Worm (Caenorhabditis elegans) whole organism, L1 larva: ENCODE measurements around the gene R05G9R.1.

Experiments used
- C16A3.4 ChIP-seq: fragments of 150-350 bp; optimal IDR thresholded peaks from 2 replicates; lab custom pipeline; 2014; ENCODE audit warnings: missing biosample characterization, missing genetic modification characterization
- C34B4.2 ChIP-seq: sonication (generic microtip); optimal IDR thresholded peaks from 2 replicates; lab custom pipeline; 2017; ENCODE audit warnings: mild to moderate bottlenecking, missing genetic modification characterization, missing compliant biosample characterization
- F16B12.6 ChIP-seq: fragments of 150-350 bp; optimal IDR thresholded peaks from 2 replicates; lab custom pipeline; 2014; ENCODE audit warnings: missing biosample characterization, missing genetic modification characterization
- Y116A8C.19 ChIP-seq: sonication (generic microtip); optimal IDR thresholded peaks from 2 replicates; lab custom pipeline; 2016; ENCODE audit warnings: missing compliant biosample characterization, missing genetic modification characterization, borderline replicate concordance
- aha-1 ChIP-seq: fragments of 150-350 bp; optimal IDR thresholded peaks from 2 replicates; lab custom pipeline; 2014; ENCODE audit warnings: missing biosample characterization, missing genetic modification characterization
- alr-1 ChIP-seq: fragments of 200-800 bp; sonication (Bioruptor generic); optimal IDR thresholded peaks from 2 replicates; lab custom pipeline; 2018; ENCODE audit warnings: borderline replicate concordance, mild to moderate bottlenecking, missing genetic modification characterization, missing compliant biosample characterization
- aly-2 ChIP-seq: fragments of 150-350 bp; optimal IDR thresholded peaks from 2 replicates; lab custom pipeline; 2014; ENCODE audit warnings: missing biosample characterization, missing genetic modification characterization
- ama-1 ChIP-seq: fragments of 150-350 bp; optimal IDR thresholded peaks from 2 replicates; lab custom pipeline; 2014
- blmp-1 ChIP-seq: fragments of 150-350 bp; optimal IDR thresholded peaks from 2 replicates; lab custom pipeline; 2014; ENCODE audit warnings: missing biosample characterization, missing genetic modification characterization
- ceh-82 ChIP-seq, 3 experiments: fragments of 150-350 bp in 1 of 3; sonication (generic microtip) in 2 of 3; optimal IDR thresholded peaks; 2 replicates each; lab custom pipeline; 2014 to 2017; ENCODE audit warnings: missing biosample characterization in 3 of 3, missing genetic modification characterization in 3 of 3
- ceh-90 ChIP-seq: sonication (generic microtip); optimal IDR thresholded peaks from 2 replicates; lab custom pipeline; 2016; ENCODE audit warnings: missing genetic modification characterization, missing compliant biosample characterization
- ces-1 ChIP-seq: fragments of 150-350 bp; optimal IDR thresholded peaks from 2 replicates; lab custom pipeline; 2014; ENCODE audit warnings: missing biosample characterization, missing genetic modification reagents, missing genetic modification characterization
- dpl-1 ChIP-seq, 3 experiments: fragments of 150-350 bp in 2 of 3; sonication (generic microtip) in 1 of 3; optimal IDR thresholded peaks; 2 replicates each; lab custom pipeline; 2014 to 2017; ENCODE audit warnings: missing biosample characterization in 3 of 3, missing genetic modification characterization in 3 of 3, missing genetic modification reagents in 3 of 3
- efl-1 ChIP-seq, 4 experiments: fragments of 150-350 bp; optimal IDR thresholded peaks in 3 of 4; peaks in 1 of 4; 1 replicate in 1 of 4; 2 replicates in 3 of 4; lab custom pipeline; 2014; ENCODE audit warnings: missing biosample characterization in 2 of 4, missing genetic modification characterization in 2 of 4, missing genetic modification reagents in 2 of 4
- efl-3 ChIP-seq: fragments of 200-800 bp; sonication (Bioruptor generic); optimal IDR thresholded peaks from 2 replicates; lab custom pipeline; 2018; ENCODE audit warnings: mild to moderate bottlenecking, missing genetic modification characterization, missing compliant biosample characterization
- egl-27 ChIP-seq, 2 experiments: fragments of 150-350 bp in 1 of 2; sonication (generic microtip); optimal IDR thresholded peaks; 3 replicates each; lab custom pipeline; 2017 to 2018; ENCODE audit warnings: missing biosample characterization in 2 of 2, missing genetic modification characterization in 2 of 2, missing genetic modification reagents in 2 of 2
- elt-3 ChIP-seq, 6 experiments: fragments of 150-350 bp in 1 of 6; sonication (generic microtip); optimal IDR thresholded peaks; 2 replicates each; lab custom pipeline; 2017 to 2018; ENCODE audit warnings: missing biosample characterization in 6 of 6, missing genetic modification characterization in 6 of 6, inconsistent platforms in 1 of 6
- fkh-4 ChIP-seq: sonication (generic microtip); optimal IDR thresholded peaks from 2 replicates; lab custom pipeline; 2016; ENCODE audit warnings: missing compliant biosample characterization, missing genetic modification characterization, borderline replicate concordance
- grh-1 ChIP-seq: fragments of 200-800 bp; sonication (Bioruptor generic); IDR thresholded peaks from 2 replicates; pipeline ENCODE4 v1.3.6; 2022; ENCODE audit warnings: missing genetic modification reagents, missing genetic modification characterization, missing compliant biosample characterization
- hlh-17 ChIP-seq: fragments of 200-800 bp; sonication (Bioruptor generic); optimal IDR thresholded peaks from 2 replicates; lab custom pipeline; 2018; ENCODE audit warnings: missing genetic modification characterization, mild to moderate bottlenecking, missing compliant biosample characterization, moderate library complexity, borderline replicate concordance
- hlh-4 ChIP-seq: sonication (generic microtip); optimal IDR thresholded peaks from 2 replicates; lab custom pipeline; 2016; ENCODE audit warnings: mild to moderate bottlenecking, missing genetic modification characterization, missing compliant biosample characterization
- hpl-2 ChIP-seq: fragments of 150-350 bp; optimal IDR thresholded peaks from 2 replicates; lab custom pipeline; 2014; ENCODE audit warnings: missing biosample characterization, missing genetic modification reagents, missing genetic modification characterization
- irx-1 ChIP-seq: sonication (generic microtip); optimal IDR thresholded peaks from 2 replicates; lab custom pipeline; 2016; ENCODE audit warnings: missing genetic modification characterization, missing compliant biosample characterization
- lin-39 ChIP-seq: fragments of 150-350 bp; optimal IDR thresholded peaks from 2 replicates; lab custom pipeline; 2014; ENCODE audit warnings: missing biosample characterization, missing genetic modification reagents, missing genetic modification characterization
- lir-3 ChIP-seq: sonication (generic microtip); optimal IDR thresholded peaks from 2 replicates; lab custom pipeline; 2016; ENCODE audit warnings: mild to moderate bottlenecking, missing genetic modification characterization, moderate library complexity, missing compliant biosample characterization; ENCODE audit not compliant: poor library complexity
- mef-2 ChIP-seq: fragments of 150-350 bp; optimal IDR thresholded peaks from 2 replicates; lab custom pipeline; 2014; ENCODE audit warnings: missing biosample characterization, missing genetic modification characterization
- mep-1 ChIP-seq: fragments of 150-350 bp; optimal IDR thresholded peaks from 2 replicates; lab custom pipeline; 2014; ENCODE audit warnings: missing biosample characterization, missing genetic modification characterization
- nhr-11 ChIP-seq: fragments of 150-350 bp; optimal IDR thresholded peaks from 2 replicates; lab custom pipeline; 2014; ENCODE audit warnings: missing biosample characterization, missing genetic modification characterization
- nhr-19 ChIP-seq: fragments of 200-800 bp; sonication (Bioruptor generic); conservative IDR thresholded peaks from 2 replicates; pipeline ENCODE4 v1.3.6; 2022; ENCODE audit warnings: missing genetic modification characterization, missing compliant biosample characterization
- nhr-20 ChIP-seq: sonication (generic microtip); optimal IDR thresholded peaks from 2 replicates; lab custom pipeline; 2016; ENCODE audit warnings: mild to moderate bottlenecking, missing genetic modification characterization, missing compliant biosample characterization
- nhr-237 ChIP-seq: fragments of 150-350 bp; optimal IDR thresholded peaks from 2 replicates; lab custom pipeline; 2014; ENCODE audit warnings: missing biosample characterization, missing genetic modification characterization
- nhr-28 ChIP-seq: fragments of 150-350 bp; optimal IDR thresholded peaks from 2 replicates; lab custom pipeline; 2014; ENCODE audit warnings: missing biosample characterization, missing genetic modification characterization
- nhr-47 ChIP-seq: sonication (generic microtip); optimal IDR thresholded peaks from 2 replicates; lab custom pipeline; 2016; ENCODE audit warnings: mild to moderate bottlenecking, missing genetic modification characterization, moderate library complexity, missing compliant biosample characterization
- nhr-71 ChIP-seq: sonication (generic microtip); optimal IDR thresholded peaks from 2 replicates; lab custom pipeline; 2016; ENCODE audit warnings: mild to moderate bottlenecking, missing genetic modification characterization, moderate library complexity, missing compliant biosample characterization
- nhr-77 ChIP-seq: fragments of 150-350 bp; optimal IDR thresholded peaks from 2 replicates; lab custom pipeline; 2014; ENCODE audit warnings: missing biosample characterization, missing genetic modification characterization
- nhr-84 ChIP-seq: sonication (generic microtip); optimal IDR thresholded peaks from 2 replicates; lab custom pipeline; 2017; ENCODE audit warnings: missing biosample characterization, missing genetic modification characterization
- nhr-85 ChIP-seq: sonication (generic microtip); peaks from one replicate; lab custom pipeline; 2016; ENCODE audit warnings: missing genetic modification characterization, inconsistent platforms, missing compliant biosample characterization
- pag-3 ChIP-seq: sonication (generic microtip); optimal IDR thresholded peaks from 2 replicates; lab custom pipeline; 2017; ENCODE audit warnings: missing genetic modification characterization, mild to moderate bottlenecking, missing compliant biosample characterization, antibody characterized with exemption, borderline replicate concordance; ENCODE audit not compliant: insufficient read depth
- pax-3 ChIP-seq: fragments of 200-800 bp; sonication (Bioruptor generic); optimal IDR thresholded peaks from 2 replicates; lab custom pipeline; 2018; ENCODE audit warnings: mild to moderate bottlenecking, missing genetic modification characterization, moderate library complexity, missing compliant biosample characterization
- pqm-1 ChIP-seq: sonication (generic microtip); optimal IDR thresholded peaks from 3 replicates; lab custom pipeline; 2017; ENCODE audit warnings: missing biosample characterization, missing genetic modification characterization
- rnt-1 ChIP-seq: sonication (generic microtip); optimal IDR thresholded peaks from 2 replicates; lab custom pipeline; 2016; ENCODE audit warnings: mild to moderate bottlenecking, missing genetic modification characterization, moderate library complexity, missing compliant biosample characterization
- skn-1 ChIP-seq: fragments of 150-350 bp; optimal IDR thresholded peaks from 2 replicates; lab custom pipeline; 2014; ENCODE audit warnings: missing biosample characterization, missing genetic modification characterization
- snu-23 ChIP-seq: sonication (generic microtip); optimal IDR thresholded peaks from 2 replicates; lab custom pipeline; 2016; ENCODE audit warnings: missing genetic modification characterization, missing compliant biosample characterization
- sox-4 ChIP-seq: sonication (generic microtip); optimal IDR thresholded peaks from 2 replicates; lab custom pipeline; 2016; ENCODE audit warnings: missing genetic modification characterization, missing compliant biosample characterization
- sptf-1 ChIP-seq: fragments of 150-350 bp; optimal IDR thresholded peaks from 2 replicates; lab custom pipeline; 2014; ENCODE audit warnings: missing biosample characterization, missing genetic modification characterization
- swsn-7 ChIP-seq: sonication (generic microtip); optimal IDR thresholded peaks from 2 replicates; lab custom pipeline; 2016; ENCODE audit warnings: missing genetic modification characterization, missing compliant biosample characterization
- unc-130 ChIP-seq: fragments of 150-350 bp; optimal IDR thresholded peaks from 2 replicates; lab custom pipeline; 2017; ENCODE audit warnings: missing biosample characterization, missing genetic modification characterization, inconsistent platforms
- vab-15 ChIP-seq: sonication (generic microtip); optimal IDR thresholded peaks from 2 replicates; lab custom pipeline; 2017; ENCODE audit warnings: missing genotype, mild to moderate bottlenecking, missing genetic modification characterization, missing compliant biosample characterization
- xbp-1 ChIP-seq: sonication (generic microtip); optimal IDR thresholded peaks from 2 replicates; lab custom pipeline; 2016; ENCODE audit warnings: missing genetic modification characterization, missing compliant biosample characterization
- zip-4 ChIP-seq: fragments of 200-800 bp; sonication (Bioruptor generic); optimal IDR thresholded peaks from 2 replicates; lab custom pipeline; 2018; ENCODE audit warnings: mild to moderate bottlenecking, missing genetic modification characterization, moderate library complexity, missing compliant biosample characterization
- ztf-11 ChIP-seq, 2 experiments: sonication (generic microtip); optimal IDR thresholded peaks; 2 replicates each; lab custom pipeline; 2016 to 2017; ENCODE audit warnings: missing genetic modification characterization in 2 of 2, missing biosample characterization in 1 of 2, missing compliant biosample characterization in 1 of 2

R05G9R.1 gene

ce11 chrII:6513911-6514310, at the start of gene R05G9R.1:
Gene R05G9R.1 (minus strand): TSS chrII:6514011.
- TF ChIP-seq efl-1 (optimal IDR thresholded peaks at IDR 0.05; lab: Kevin White, UChicago) (no peak), efl-1 (GFP tag; optimal IDR thresholded peaks at IDR 0.05 in 1 of 2; lab: Kevin White, UChicago) (peak in 1 of 2 experiments; percentile 9), pag-3 (tag; lab: Kevin White, UChicago) (no peak), mep-1 (tag; lab: Kevin White, UChicago) (no peak)
- TF ChIP-seq, all 84 proteins: peak for 1

ce11 chrII:6563238-6563637, 49.4 kb upstream of the R05G9R.1 start:
- TF ChIP-seq ces-1 (GFP tag; lab: Kevin White, UChicago) (no peak), nhr-77 (tag; lab: Kevin White, UChicago) (no peak), hlh-4 (tag; lab: Kevin White, UChicago) (no peak), aly-2 (tag; lab: Kevin White, UChicago) (no peak), alr-1 (no peak), nhr-20 (tag; lab: Kevin White, UChicago) (no peak), hlh-17 (GFP tag; lab: Kevin White, UChicago) (no peak), rnt-1 (tag; lab: Kevin White, UChicago) (peak; percentile 11), elt-3 (tag; optimal IDR thresholded peaks at IDR 0.05; lab: Kevin White, UChicago) (no peak), nhr-84 (tag; lab: Kevin White, UChicago) (no peak), snu-23 (peak; percentile 12), sox-4 (no peak), C34B4.2 (no peak), nhr-47 (tag; lab: Kevin White, UChicago) (no peak), efl-1 (optimal IDR thresholded peaks at IDR 0.05; lab: Kevin White, UChicago) (peak; percentile 24 to 40), efl-1 (GFP tag; optimal IDR thresholded peaks at IDR 0.05 in 1 of 2; lab: Kevin White, UChicago) (peak; percentile 16 to 89), Y116A8C.19 (tag; lab: Kevin White, UChicago) (no peak), egl-27 (tag; optimal IDR thresholded peaks at IDR 0.05; lab: Kevin White, UChicago) (no peak), swsn-7 (no peak), nhr-237 (tag; lab: Kevin White, UChicago) (no peak), F16B12.6 (no peak), zip-4 (GFP tag; lab: Kevin White, UChicago) (no peak), C16A3.4 (tag; lab: Kevin White, UChicago) (no peak), fkh-4 (tag; lab: Kevin White, UChicago) (no peak), lin-39 (tag; lab: Kevin White, UChicago) (no peak), nhr-28 (tag; lab: Kevin White, UChicago) (no peak), ceh-82 (tag; optimal IDR thresholded peaks at IDR 0.05; lab: Kevin White, UChicago) (peak in 1 of 3 experiments; percentile 14), sptf-1 (tag; lab: Kevin White, UChicago) (no peak), ceh-90 (no peak), xbp-1 (tag; lab: Kevin White, UChicago) (no peak), grh-1 (GFP tag; lab: Robert Waterston, UW) (no peak), pqm-1 (tag; lab: Kevin White, UChicago) (no peak), blmp-1 (tag; lab: Kevin White, UChicago) (peak; percentile 50), ztf-11 (tag; optimal IDR thresholded peaks at IDR 0.05; lab: Kevin White, UChicago) (no peak), lir-3 (tag; lab: Kevin White, UChicago) (no peak), ama-1 (lab: Kevin White, UChicago) (no peak), efl-3 (GFP tag; lab: Kevin White, UChicago) (no peak), unc-130 (tag; lab: Kevin White, UChicago) (no peak), nhr-71 (tag; lab: Kevin White, UChicago) (no peak), aha-1 (tag; lab: Kevin White, UChicago) (no peak), pax-3 (tag; lab: Kevin White, UChicago) (no peak), nhr-19 (GFP tag; lab: Robert Waterston, UW) (no peak), irx-1 (no peak), skn-1 (tag; lab: Kevin White, UChicago) (no peak), nhr-85 (tag; lab: Kevin White, UChicago) (no peak), nhr-11 (tag; lab: Kevin White, UChicago) (no peak), dpl-1 (GFP tag; optimal IDR thresholded peaks at IDR 0.05; lab: Kevin White, UChicago) (no peak), hpl-2 (GFP tag; lab: Kevin White, UChicago) (no peak), mef-2 (tag; lab: Kevin White, UChicago) (no peak), vab-15 (tag; lab: Kevin White, UChicago) (no peak)
